Fruit fly (Drosophila melanogaster): Measurements from ENCODE around the gene CG13408.

DNA sequence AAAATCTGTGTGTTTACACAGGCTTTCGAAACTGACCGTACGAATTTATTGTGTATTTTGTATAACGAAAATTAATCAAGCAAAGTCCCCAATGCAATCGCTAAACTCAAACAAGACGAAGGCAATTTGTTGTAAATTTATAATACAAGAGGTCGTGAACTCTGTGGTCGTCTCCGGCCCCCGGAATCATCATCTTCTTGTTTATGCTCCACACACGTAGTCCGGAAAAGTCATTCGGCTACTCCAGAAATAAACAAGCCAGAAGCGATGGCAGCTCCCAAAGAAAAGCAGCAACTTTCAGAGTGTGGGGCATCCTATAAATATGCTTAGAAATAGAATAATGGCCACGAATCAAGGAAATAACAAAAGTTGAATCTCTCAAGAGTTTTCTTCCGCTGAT is 27.0 kb upstream of the CG13408 start:
- no peak for TF ChIP-seq Snoo (tag; optimal IDR thresholded peaks at IDR 0.05)
- no peak for TF ChIP-seq CG32121 (GFP tag; IDR thresholded peaks at IDR 0.05)
- TF ChIP-seq CG13204 (GFP tag; optimal IDR thresholded peaks at IDR 0.05): no peak
- no peak for TF ChIP-seq Ets98B (GFP tag; IDR thresholded peaks at IDR 0.05)

Data from whole organism, pupa.